Worm (Caenorhabditis elegans): Measurements from ENCODE around the gene jhdm-1.

jhdm-1 gene

DNA sequence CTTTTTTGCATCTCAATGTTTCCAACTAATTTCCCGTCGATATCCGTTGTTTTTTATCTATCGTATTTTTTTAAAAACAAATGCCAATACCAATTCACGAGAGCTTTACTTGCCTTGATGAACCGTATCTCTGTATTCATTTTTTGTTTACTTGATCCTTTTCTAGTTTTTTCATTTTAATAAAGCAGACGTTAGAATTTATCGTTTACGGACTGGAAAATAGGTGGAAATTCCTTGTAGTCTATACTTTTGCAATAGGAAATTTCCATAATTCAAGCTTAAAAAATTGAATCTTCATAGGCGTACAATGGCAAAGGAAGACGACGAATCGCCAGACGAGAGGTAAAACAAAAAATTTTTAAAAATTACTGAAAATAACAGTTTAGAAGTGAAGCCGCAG, 5.5 kb downstream of the jhdm-1 start, which contains the start of gene algn-1:
algn-1 (plus strand) TSS at position 301 of the 400 bp plus-strand sequence.
- no peak for TF ChIP-seq him-1 (tag; optimal IDR thresholded peaks at IDR 0.05)
- TF ChIP-seq W03F9.2 (tag; optimal IDR thresholded peaks at IDR 0.05), result no peak
- TF ChIP-seq dao-5 (tag; optimal IDR thresholded peaks at IDR 0.05), result no peak

DNA sequence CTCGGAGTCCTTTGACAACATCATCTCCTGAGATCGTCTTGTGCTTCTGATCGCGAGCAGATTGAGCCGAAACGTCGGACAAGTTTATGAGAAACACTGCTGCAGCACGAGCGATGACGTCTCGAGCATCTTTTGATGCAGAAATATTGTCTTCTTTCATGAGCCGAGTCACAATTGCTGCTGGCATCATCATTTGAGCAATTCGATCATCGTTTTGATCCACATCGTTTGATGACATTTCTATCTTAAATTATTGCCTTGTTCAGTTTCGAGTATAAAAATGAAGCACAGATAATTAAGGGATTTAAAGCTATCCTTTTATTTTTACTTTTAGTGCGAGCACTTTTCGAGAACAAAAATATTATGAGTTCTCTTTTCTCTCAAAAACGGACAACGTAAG, 8.3 kb downstream of the jhdm-1 start, which contains the start of gene T26A5.8:
T26A5.8 (minus strand) TSS at position 247 of the 400 bp plus-strand sequence.
- TF ChIP-seq W03F9.2 (tag; optimal IDR thresholded peaks at IDR 0.05) (no peak), him-1 (tag; optimal IDR thresholded peaks at IDR 0.05) (no peak), dao-5 (tag; optimal IDR thresholded peaks at IDR 0.05) (no peak)

DNA sequence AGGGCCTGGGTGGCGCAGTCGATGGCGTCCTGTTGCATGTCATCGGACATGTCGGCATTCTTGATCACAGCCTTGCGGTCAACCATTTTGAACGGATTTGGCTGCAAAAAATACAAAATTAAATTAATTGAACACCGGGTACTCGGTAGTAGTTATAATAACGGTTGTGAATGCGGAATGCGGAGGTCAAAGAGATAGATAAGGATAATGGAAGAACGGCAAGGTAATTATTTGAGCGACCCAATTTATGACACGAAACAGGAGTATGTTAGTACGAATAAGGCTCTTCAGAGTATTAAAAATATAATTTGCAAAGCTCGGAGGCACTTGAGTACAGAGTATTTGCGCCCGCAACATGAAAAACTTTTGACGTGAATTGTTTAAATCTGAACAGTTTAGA, 9.4 kb downstream of the jhdm-1 start, which contains the start of gene dlc-1:
dlc-1 (minus strand) TSS at position 101 of the 400 bp plus-strand sequence.
- TF ChIP-seq dao-5 (tag; optimal IDR thresholded peaks at IDR 0.05) (no peak), him-1 (tag; optimal IDR thresholded peaks at IDR 0.05) (no peak), W03F9.2 (tag; optimal IDR thresholded peaks at IDR 0.05) (no peak)

DNA sequence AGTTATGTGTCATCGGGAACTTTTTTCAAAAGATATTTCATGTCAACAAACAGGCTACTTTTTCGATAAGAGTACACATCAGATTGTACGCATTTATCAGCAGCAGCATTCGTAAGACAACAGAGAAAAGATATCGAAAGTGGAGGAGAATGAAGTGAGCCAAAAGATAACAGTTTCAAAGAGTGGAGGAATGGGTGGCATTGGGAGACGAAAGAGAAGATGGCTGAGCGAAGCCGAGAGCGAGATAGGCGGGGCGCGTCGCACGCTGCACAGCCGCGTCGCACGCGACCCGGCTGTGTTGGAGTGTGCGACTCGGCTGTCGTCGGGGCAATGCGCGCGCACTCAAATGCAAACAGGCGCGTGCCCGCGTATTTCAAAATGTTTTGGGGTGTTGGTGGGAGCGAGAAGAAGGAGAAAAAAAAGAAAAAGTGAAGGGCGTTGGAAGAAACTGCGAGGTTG, 9.9 kb downstream of the jhdm-1 start:
- TF ChIP-seq dao-5 (tag; optimal IDR thresholded peaks at IDR 0.05), result no peak
- peak; percentile 21 for TF ChIP-seq him-1 (tag; optimal IDR thresholded peaks at IDR 0.05)
- TF ChIP-seq W03F9.2 (tag; optimal IDR thresholded peaks at IDR 0.05), result peak; percentile 47

DNA sequence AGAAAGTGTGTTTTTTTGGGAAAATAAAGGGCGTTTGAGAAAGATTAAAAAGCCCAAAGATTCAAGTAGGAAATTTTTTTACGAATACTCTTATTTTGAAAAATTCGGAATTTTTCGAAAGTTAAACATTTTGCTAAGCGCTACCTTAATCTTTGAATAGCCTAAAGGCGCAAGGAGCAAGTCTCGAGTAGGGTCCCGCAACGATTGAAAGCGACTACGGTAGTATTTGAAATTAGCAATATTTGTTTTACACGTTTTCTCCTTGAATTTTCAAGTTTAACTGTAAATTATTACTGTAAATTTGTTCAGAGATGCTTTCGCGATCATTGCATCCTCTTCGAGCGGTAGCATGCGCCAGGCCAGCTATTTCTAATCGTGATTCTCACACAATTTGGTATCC, 10.6 kb downstream of the jhdm-1 start, which contains the start of gene nduf-2.2:
nduf-2.2 (plus strand) TSS at position 310 of the 400 bp plus-strand sequence.
- TF ChIP-seq dao-5 (tag; optimal IDR thresholded peaks at IDR 0.05) (no peak), W03F9.2 (tag; optimal IDR thresholded peaks at IDR 0.05) (no peak), him-1 (tag; optimal IDR thresholded peaks at IDR 0.05) (no peak)

DNA sequence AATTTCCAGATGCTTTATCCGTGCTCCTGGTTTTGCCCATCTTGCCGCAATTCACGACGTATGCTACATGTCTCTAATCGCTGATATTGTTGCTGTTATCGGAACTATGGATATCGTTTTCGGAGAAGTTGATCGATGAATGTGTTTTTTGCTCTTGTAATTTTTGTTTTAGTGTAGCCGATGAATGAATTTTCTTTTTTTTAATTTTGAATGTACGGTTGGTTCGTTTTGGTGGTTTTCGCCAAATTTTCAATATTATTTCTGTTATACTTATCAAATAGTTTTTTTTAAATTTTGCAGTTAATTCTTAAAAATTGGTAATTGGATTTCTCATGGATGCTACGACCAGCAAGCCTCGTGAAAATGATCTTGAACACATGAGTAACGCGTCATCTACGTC, 12.7 kb downstream of the jhdm-1 start, which contains the start of gene T26A5.2:
T26A5.2 (plus strand) TSS at position 301 of the 400 bp plus-strand sequence.
- TF ChIP-seq W03F9.2 (tag; optimal IDR thresholded peaks at IDR 0.05) (no peak), him-1 (tag; optimal IDR thresholded peaks at IDR 0.05) (no peak), dao-5 (tag; optimal IDR thresholded peaks at IDR 0.05) (no peak)

DNA sequence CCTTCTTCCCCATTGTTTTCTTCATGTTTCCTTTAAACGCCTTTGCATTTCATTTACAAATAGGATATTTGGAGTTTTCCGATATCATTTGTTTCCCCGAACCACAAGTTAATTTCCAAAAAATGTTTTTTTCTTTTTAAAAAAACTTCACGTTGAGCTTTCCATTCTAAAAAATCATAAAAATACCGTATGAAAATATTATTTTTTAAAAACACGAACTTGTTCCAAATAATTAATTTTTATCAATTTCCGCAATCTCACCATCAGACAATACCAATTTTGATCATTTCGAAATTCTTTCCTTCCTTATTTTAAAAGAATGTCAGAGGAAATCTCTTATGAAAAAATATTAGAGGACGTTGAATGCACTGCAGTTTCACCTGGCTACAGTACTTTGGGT, 17.2 kb downstream of the jhdm-1 start, which contains the start of gene wht-6:
wht-6 (plus strand) TSS at position 301 of the 400 bp plus-strand sequence.
- TF ChIP-seq W03F9.2 (tag; optimal IDR thresholded peaks at IDR 0.05) (no peak), dao-5 (tag; optimal IDR thresholded peaks at IDR 0.05) (no peak), him-1 (tag; optimal IDR thresholded peaks at IDR 0.05) (no peak)

DNA sequence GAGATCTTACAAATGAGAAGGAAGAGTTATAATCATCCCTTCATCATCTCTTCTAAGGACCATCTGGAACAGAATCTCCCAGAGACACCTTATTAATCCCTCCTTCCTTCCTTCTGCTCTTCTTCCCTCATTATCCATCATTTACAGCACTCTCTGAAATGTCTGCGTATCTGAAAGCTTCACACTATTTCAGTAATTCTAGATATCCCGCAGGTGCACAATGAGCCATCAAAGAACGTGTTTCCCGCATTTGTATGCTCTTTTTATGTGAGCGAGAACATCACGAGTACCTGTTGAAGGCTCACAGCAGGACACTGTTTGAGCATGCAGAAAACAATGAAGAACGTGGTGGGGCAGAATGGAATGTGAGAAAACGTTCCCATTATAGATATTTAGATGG, 22.1 kb downstream of the jhdm-1 start:
- TF ChIP-seq him-1 (tag; optimal IDR thresholded peaks at IDR 0.05) (no peak), W03F9.2 (tag; optimal IDR thresholded peaks at IDR 0.05) (no peak), dao-5 (tag; optimal IDR thresholded peaks at IDR 0.05) (no peak)

DNA sequence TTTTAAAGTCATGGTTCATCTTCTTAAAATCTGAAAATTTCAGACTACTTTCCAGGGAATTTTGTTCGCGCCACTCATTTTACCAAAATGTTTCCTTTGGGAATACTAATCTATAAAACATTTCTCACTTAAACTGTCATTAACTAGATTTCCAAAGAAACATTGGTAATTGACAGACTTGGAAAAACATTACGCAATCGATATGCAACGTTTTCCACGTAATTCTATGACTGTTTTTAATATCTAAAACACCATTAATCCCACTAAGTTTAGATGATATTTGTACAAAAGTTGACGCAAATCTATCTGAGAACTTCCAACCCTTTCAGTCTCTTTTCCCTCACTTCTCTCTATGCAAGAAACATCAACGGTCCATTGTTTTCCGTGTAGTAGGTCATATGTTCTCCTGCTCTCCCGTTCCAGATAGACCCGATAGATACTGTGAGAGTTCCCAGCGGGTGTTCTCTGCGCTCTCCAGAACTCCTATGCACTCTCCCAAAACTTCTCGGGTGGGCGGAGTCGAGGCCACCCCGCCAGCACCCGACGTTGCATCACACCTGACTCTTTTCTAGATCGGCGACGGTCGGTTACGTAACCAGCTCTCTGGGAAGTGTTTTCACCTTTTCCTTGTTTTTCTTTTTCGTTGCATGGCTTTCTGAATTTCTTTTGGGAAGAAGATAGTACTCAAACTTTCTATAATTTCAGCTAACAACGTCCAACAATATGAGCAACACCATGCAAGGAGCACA, 24.1 kb downstream of the jhdm-1 start, which contains the start of gene zip-8:
zip-8 (plus strand) TSS at position 700 of the 749 bp plus-strand sequence.
- TF ChIP-seq dao-5 (tag; optimal IDR thresholded peaks at IDR 0.05) (no peak), W03F9.2 (tag; optimal IDR thresholded peaks at IDR 0.05) (no peak), him-1 (tag; optimal IDR thresholded peaks at IDR 0.05) (no peak)

DNA sequence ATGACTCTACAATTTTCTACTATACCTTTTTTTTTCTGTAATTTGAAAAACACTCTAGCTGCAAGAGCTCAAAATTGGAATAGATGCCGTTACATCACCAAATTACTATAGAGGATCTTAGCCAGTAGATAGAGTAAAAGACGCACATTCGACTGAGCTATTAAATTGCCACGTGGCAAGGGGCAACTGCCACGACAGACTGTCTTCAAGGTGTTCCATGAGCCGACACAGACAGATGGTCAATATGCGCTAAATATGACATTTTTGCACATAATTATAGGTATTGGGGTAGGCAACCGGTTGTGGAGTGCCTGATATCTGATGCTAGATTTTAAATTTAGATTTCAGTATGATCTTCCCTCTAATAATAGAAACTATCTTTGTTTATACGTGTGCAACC, 25.2 kb downstream of the jhdm-1 start:
- TF ChIP-seq dao-5 (tag; optimal IDR thresholded peaks at IDR 0.05) (no peak), him-1 (tag; optimal IDR thresholded peaks at IDR 0.05) (no peak), W03F9.2 (tag; optimal IDR thresholded peaks at IDR 0.05) (no peak)

DNA sequence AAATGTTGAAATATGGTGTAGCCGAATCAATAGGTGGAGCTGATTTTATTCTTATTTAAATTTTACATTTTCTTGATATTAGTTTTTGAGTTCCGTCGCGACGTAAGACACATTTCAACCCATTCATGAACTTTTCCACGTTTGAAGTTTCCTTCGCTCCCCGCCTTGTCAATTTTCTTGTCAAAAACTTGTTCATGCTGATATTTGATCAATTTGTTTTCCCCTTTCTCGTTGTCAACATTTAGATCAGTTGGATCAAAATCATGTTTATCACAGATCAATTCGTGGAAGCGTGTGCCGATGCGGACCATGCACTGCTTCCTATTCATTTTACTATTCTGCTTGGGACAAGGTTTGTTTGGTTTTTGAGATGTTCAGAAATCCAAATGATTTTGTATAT, 28.6 kb downstream of the jhdm-1 start, which contains the start of gene chtb-2:
chtb-2 (plus strand) TSS at position 301 of the 400 bp plus-strand sequence.
- TF ChIP-seq W03F9.2 (tag; optimal IDR thresholded peaks at IDR 0.05) (no peak), him-1 (tag; optimal IDR thresholded peaks at IDR 0.05) (no peak), dao-5 (tag; optimal IDR thresholded peaks at IDR 0.05) (no peak)

DNA sequence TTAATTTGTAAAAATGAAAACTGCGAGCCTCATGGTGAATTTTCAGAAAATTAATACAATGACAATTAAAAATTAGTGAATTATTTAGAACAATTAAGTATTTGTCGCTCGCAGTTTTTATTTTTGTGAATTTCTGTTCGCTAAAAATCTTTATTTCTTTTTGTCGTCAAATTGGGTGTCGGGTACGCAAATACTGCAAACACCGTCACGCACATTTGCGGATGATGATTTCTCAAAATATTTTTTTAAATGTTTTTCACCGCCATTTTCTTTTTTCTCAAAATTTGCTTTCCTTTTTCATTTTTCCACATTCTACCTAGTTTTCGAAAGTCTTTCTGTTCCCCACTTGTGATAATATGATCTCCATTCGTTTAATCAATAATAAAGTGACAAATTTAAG, 34.6 kb downstream of the jhdm-1 start:
- TF ChIP-seq him-1 (tag; optimal IDR thresholded peaks at IDR 0.05), result no peak
- no peak for TF ChIP-seq dao-5 (tag; optimal IDR thresholded peaks at IDR 0.05)
- peak; percentile 64 for TF ChIP-seq W03F9.2 (tag; optimal IDR thresholded peaks at IDR 0.05)

DNA sequence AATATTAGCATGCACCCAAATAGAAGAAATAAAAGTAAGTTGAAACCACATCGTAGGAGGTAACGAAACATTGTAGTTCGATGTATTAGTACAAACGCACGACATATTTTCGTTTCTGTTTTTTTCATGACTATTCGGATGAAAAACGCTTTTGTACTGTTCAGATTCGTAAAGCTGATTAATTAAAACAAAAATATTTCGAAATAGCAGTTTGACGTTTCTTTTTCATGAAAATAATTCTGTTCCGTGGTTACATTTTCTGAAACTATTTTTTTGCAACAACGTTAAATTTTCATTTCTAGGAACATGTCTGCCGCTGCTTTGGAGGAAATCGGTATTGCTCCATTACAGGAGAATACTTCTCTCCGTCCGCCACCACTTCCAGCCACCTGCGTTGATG, 35.2 kb downstream of the jhdm-1 start, which contains the start of gene rpt-3:
rpt-3 (plus strand) TSS at position 301 of the 400 bp plus-strand sequence.
- no peak for TF ChIP-seq him-1 (tag; optimal IDR thresholded peaks at IDR 0.05)
- TF ChIP-seq dao-5 (tag; optimal IDR thresholded peaks at IDR 0.05), result no peak
- TF ChIP-seq W03F9.2 (tag; optimal IDR thresholded peaks at IDR 0.05), result no peak

DNA sequence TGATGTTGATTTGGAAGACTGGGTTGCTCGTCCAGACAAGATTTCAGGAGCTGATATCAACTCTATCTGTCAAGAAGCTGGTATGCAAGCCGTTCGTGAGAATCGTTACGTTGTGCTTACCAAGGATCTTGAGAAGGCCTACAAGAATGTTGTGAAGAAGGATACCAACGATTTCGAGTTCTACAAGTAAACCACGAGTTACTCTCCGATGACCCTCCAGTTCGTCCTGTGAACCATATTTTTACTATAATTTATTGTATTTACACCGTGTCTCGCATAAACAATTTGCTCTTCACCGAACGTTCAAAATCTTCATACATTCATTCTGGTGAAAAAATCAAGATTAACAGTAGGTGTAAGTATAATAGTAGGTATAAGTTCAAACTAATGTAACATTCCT, 36.7 kb downstream of the jhdm-1 start:
- TF ChIP-seq dao-5 (tag; optimal IDR thresholded peaks at IDR 0.05) (no peak), W03F9.2 (tag; optimal IDR thresholded peaks at IDR 0.05) (no peak), him-1 (tag; optimal IDR thresholded peaks at IDR 0.05) (no peak)

Data from whole organism, L4/young adult.